Worm (Caenorhabditis elegans) whole organism, midembryonic: ENCODE measurements around the gene C24B5.4.

Source experiments
- T22C8.4 ChIP-seq: fragments of 200-800 bp; sonication (Bioruptor generic); IDR thresholded peaks from 2 replicates; pipeline ENCODE4 v1.3.6; 2022; ENCODE audit warnings: missing genetic modification characterization, missing compliant biosample characterization
- cog-1 ChIP-seq: sonication (generic microtip); optimal IDR thresholded peaks from 2 replicates; lab custom pipeline; 2016; ENCODE audit warnings: missing genetic modification characterization, missing compliant biosample characterization
- flt-1 ChIP-seq: fragments of 200-800 bp; sonication (Bioruptor generic); IDR thresholded peaks from 2 replicates; pipeline ENCODE4 v1.3.6; 2022; ENCODE audit warnings: missing genetic modification characterization, missing compliant biosample characterization
- med-1 ChIP-seq: sonication (generic microtip); optimal IDR thresholded peaks from 2 replicates; lab custom pipeline; 2017; ENCODE audit warnings: missing genetic modification characterization, mild to moderate bottlenecking, missing compliant biosample characterization, antibody characterized with exemption, missing genetic modification reagents; ENCODE audit not compliant: insufficient read depth
- ref-1 ChIP-seq: fragments of 200-800 bp; sonication (Bioruptor generic); conservative IDR thresholded peaks from 2 replicates; pipeline ENCODE4 v1.3.6; 2022; ENCODE audit warnings: missing genetic modification reagents, missing genetic modification characterization, missing compliant biosample characterization
- tab-1 ChIP-seq: fragments of 200-800 bp; sonication (Bioruptor generic); IDR thresholded peaks from 2 replicates; pipeline ENCODE4 v1.3.6; 2022; ENCODE audit warnings: missing genetic modification characterization, missing compliant biosample characterization
- ztf-23 ChIP-seq: fragments of 200-800 bp; sonication (Bioruptor generic); IDR thresholded peaks from 2 replicates; pipeline ENCODE4 v1.3.6; 2022; ENCODE audit warnings: missing genetic modification reagents, missing genetic modification characterization, missing compliant biosample characterization

ce11 chrV:9232296-9232695, 35.2 kb upstream of the C24B5.4 start, which contains the start of gene F07C3.3:
- TF ChIP-seq flt-1 (no peak), med-1 (no peak), tab-1 (GFP tag; lab: Robert Waterston, UW) (no peak), T22C8.4 (GFP tag; lab: Robert Waterston, UW) (no peak), cog-1 (no peak), ref-1 (GFP tag; lab: Robert Waterston, UW) (no peak), ztf-23 (no peak)
